Worm (Caenorhabditis elegans) whole organism, L4/young adult: ENCODE measurements around the gene F21C10.6.

ENCODE experiments used
- W03F9.2 ChIP-seq: fragments of 150-350 bp; optimal IDR thresholded peaks from 2 replicates; lab custom pipeline; 2014; ENCODE audit warnings: missing biosample characterization, missing genetic modification characterization
- dao-5 ChIP-seq: sonication (generic microtip); optimal IDR thresholded peaks from 2 replicates; lab custom pipeline; 2016; ENCODE audit warnings: missing genotype, missing genetic modification characterization, moderate library complexity, missing compliant biosample characterization
- him-1 ChIP-seq: sonication (generic microtip); optimal IDR thresholded peaks from 2 replicates; lab custom pipeline; 2016; ENCODE audit warnings: missing genotype, missing genetic modification reagents, missing genetic modification characterization, missing compliant biosample characterization

ce11 chrV:9163897-9164296, 39.6 kb downstream of the F21C10.6 start:
- TF ChIP-seq dao-5 (no peak), him-1 (tag; lab: Kevin White, UChicago) (no peak), W03F9.2 (tag; lab: Kevin White, UChicago) (no peak)
